Worm (Caenorhabditis elegans): ENCODE measurements around the gene bath-15.
A peak's percentile ranks its signal among the peaks of the same experiment; 100 is the strongest.

DNA sequence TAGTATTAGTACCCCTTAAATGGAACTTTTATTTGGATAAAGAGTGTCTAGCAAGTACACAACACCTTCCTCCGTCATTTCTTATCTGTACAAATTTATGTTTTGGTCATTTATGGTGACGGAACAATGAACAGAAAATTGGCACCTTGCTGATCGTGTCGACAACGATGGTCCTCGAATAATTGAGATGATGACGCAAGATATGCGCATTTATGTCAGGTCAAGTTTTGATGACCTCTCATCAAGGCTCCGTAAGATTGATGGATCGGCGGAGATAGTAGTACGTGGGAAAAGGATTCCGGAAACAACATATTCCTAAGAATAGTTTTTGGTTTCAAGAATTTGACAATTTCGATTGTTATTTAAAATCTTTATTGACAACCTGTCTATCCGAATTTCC is 41.7 kb downstream of the bath-15 start:
- TF ChIP-seq klf-2 (GFP tag; conservative IDR thresholded peaks at IDR 0.05), result no peak
- no peak for TF ChIP-seq med-1 (GFP tag; optimal IDR thresholded peaks at IDR 0.05; ENCODE audit: insufficient read depth)
- no peak for TF ChIP-seq ztf-23 (GFP tag; IDR thresholded peaks at IDR 0.05)
- no peak for TF ChIP-seq flt-1 (GFP tag; IDR thresholded peaks at IDR 0.05)
- TF ChIP-seq ref-1 (GFP tag; conservative IDR thresholded peaks at IDR 0.05), result no peak
- peak; percentile 23 for TF ChIP-seq cog-1 (tag; optimal IDR thresholded peaks at IDR 0.05)

Data from whole organism, midembryonic.